Worm (Caenorhabditis elegans): Measurements from ENCODE around the gene clec-179.

clec-179 gene

ce11 chrIV:7144670-7145257 is 39.7 kb downstream of the clec-179 start, which contains the start of gene hecd-1:
Gene hecd-1 (minus strand): TSS chrIV:7144720.
- TF ChIP-seq hlh-30 (tag; optimal IDR thresholded peaks at IDR 0.05; ENCODE audit: insufficient read depth) (peak; percentile 19), syd-9 (tag; optimal IDR thresholded peaks at IDR 0.05) (no peak)

ce11 chrIV:7139143-7139542 is 45.4 kb downstream of the clec-179 start:
- TF ChIP-seq ceh-31 (tag; optimal IDR thresholded peaks at IDR 0.05) (no peak), hlh-13 (GFP tag; optimal IDR thresholded peaks at IDR 0.05) (no peak), ahr-1 (tag; optimal IDR thresholded peaks at IDR 0.05) (no peak), Y22D7AL.16 (tag; optimal IDR thresholded peaks at IDR 0.05) (no peak), sdc-2 (tag; optimal IDR thresholded peaks at IDR 0.05) (no peak), sox-4 (tag; optimal IDR thresholded peaks at IDR 0.05) (no peak), rnt-1 (tag; optimal IDR thresholded peaks at IDR 0.05) (no peak), ceh-34 (tag; optimal IDR thresholded peaks at IDR 0.05) (no peak)

DNA sequence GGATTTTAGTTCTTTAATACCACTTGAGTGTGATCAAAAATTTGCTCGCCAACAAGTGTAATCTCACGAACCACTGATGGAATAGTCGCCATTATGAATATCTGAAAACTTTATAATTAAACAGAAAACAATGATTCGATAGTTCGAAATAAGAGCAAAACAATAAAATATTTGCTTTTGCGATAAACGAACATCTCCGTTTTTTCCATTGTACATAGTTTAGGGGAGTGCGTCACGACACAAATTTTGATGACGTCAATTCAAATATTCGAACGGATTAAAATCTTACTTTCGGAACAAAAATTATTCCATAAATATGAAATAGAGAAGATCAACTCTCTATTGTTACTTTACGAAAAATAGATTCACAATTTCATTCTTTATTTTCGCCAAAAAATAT is 50.5 kb downstream of the clec-179 start, which contains the start of gene mutd-1:
TSS of gene mutd-1 (minus strand) at position 101 of the 400 bp plus-strand sequence.
- TF ChIP-seq hlh-30 (tag; optimal IDR thresholded peaks at IDR 0.05; ENCODE audit: insufficient read depth) = no peak
- TF ChIP-seq ceh-22 (tag; optimal IDR thresholded peaks at IDR 0.05) = no peak
- TF ChIP-seq elt-2 (tag; optimal IDR thresholded peaks at IDR 0.05) = no peak
- TF ChIP-seq C08G9.2 (tag; optimal IDR thresholded peaks at IDR 0.05) = no peak
- TF ChIP-seq ceh-24 (tag; optimal IDR thresholded peaks at IDR 0.05) = no peak
- TF ChIP-seq rnt-1 (tag; optimal IDR thresholded peaks at IDR 0.05) = no peak
- no peak for TF ChIP-seq pros-1 (tag; optimal IDR thresholded peaks at IDR 0.05)
- no peak for TF ChIP-seq hlh-8 (tag; optimal IDR thresholded peaks at IDR 0.05)
- no peak for TF ChIP-seq unc-42 (tag; optimal IDR thresholded peaks at IDR 0.05)
- TF ChIP-seq zip-5 (tag; optimal IDR thresholded peaks at IDR 0.05) = no peak
